Worm (Caenorhabditis elegans) whole organism, L4/young adult: ENCODE measurements around the gene F48F7.5.
"Not testable (repeated sequence)": the region's sequence is repeated elsewhere in the genome, so short reads cannot be mapped to it uniquely, and the experiment has no call there.

Experiments
- W03F9.2 ChIP-seq: fragments of 150-350 bp; optimal IDR thresholded peaks from 2 replicates; lab custom pipeline; 2014; ENCODE audit warnings: missing biosample characterization, missing genetic modification characterization
- dao-5 ChIP-seq: sonication (generic microtip); optimal IDR thresholded peaks from 2 replicates; lab custom pipeline; 2016; ENCODE audit warnings: missing genotype, missing genetic modification characterization, moderate library complexity, missing compliant biosample characterization
- him-1 ChIP-seq: sonication (generic microtip); optimal IDR thresholded peaks from 2 replicates; lab custom pipeline; 2016; ENCODE audit warnings: missing genotype, missing genetic modification reagents, missing genetic modification characterization, missing compliant biosample characterization

Gene F48F7.5

ce11 chrX:13977439-13978118, 2.1 kb downstream of the F48F7.5 start, which contains the start of gene F48F7.6:
F48F7.6 (plus strand) TSS chrX:13977829.
- TF ChIP-seq him-1 (tag; lab: Kevin White, UChicago): peak; percentile 53
- no peak for TF ChIP-seq dao-5 (tag; lab: Kevin White, UChicago)

- TF ChIP-seq dao-5, him-1, W03F9.2 (tag; lab: Kevin White, UChicago): not testable (repeated sequence)
Measured at ce11 chrX:13980417-13980816, 5.0 kb downstream of the F48F7.5 start, which contains the start of gene arrd-24. arrd-24 (minus strand) TSS chrX:13980517.

ce11 chrX:13986307-13986706, 10.9 kb downstream of the F48F7.5 start, which contains the start of gene irld-24:
irld-24 (plus strand) TSS chrX:13986607.
- TF ChIP-seq him-1 (tag; lab: Kevin White, UChicago): no peak
- no peak for TF ChIP-seq W03F9.2 (tag; lab: Kevin White, UChicago)
- no peak for TF ChIP-seq dao-5 (tag; lab: Kevin White, UChicago)

ce11 chrX:13990680-13991079, 15.2 kb downstream of the F48F7.5 start, which contains the start of gene C31E10.11:
C31E10.11 (minus strand) TSS chrX:13990780.
- TF ChIP-seq him-1 (tag; lab: Kevin White, UChicago): no peak
- TF ChIP-seq W03F9.2 (tag; lab: Kevin White, UChicago): no peak
- TF ChIP-seq dao-5 (tag; lab: Kevin White, UChicago): no peak

ce11 chrX:13995803-13996388, 20.4 kb downstream of the F48F7.5 start, which contains the start of the genes C31E10.5 and C31E10.6:
C31E10.5 (minus strand) TSS chrX:13995834.
C31E10.6 (plus strand) TSS chrX:13996338.
- TF ChIP-seq dao-5 (tag; lab: Kevin White, UChicago) (no peak), him-1 (tag; lab: Kevin White, UChicago) (no peak), W03F9.2 (tag; lab: Kevin White, UChicago) (no peak)

- no peak for TF ChIP-seq W03F9.2 (tag; lab: Kevin White, UChicago)
- TF ChIP-seq him-1 (tag; lab: Kevin White, UChicago): no peak
- no peak for TF ChIP-seq dao-5 (tag; lab: Kevin White, UChicago)
Measured at ce11 chrX:14000198-14000748, 24.8 kb downstream of the F48F7.5 start.

ce11 chrX:14001494-14001974, 26.1 kb downstream of the F48F7.5 start, which contains the start of gene cytb-5.1:
cytb-5.1 (plus strand) TSS chrX:14001924.
- TF ChIP-seq dao-5 (tag; lab: Kevin White, UChicago) (no peak), him-1 (tag; lab: Kevin White, UChicago) (no peak), W03F9.2 (tag; lab: Kevin White, UChicago) (no peak)

ce11 chrX:14002739-14003138, 27.3 kb downstream of the F48F7.5 start:
- TF ChIP-seq W03F9.2 (tag; lab: Kevin White, UChicago): no peak
- TF ChIP-seq him-1 (tag; lab: Kevin White, UChicago): no peak
- no peak for TF ChIP-seq dao-5 (tag; lab: Kevin White, UChicago)

- TF ChIP-seq him-1 (tag; lab: Kevin White, UChicago): no peak
- no peak for TF ChIP-seq W03F9.2 (tag; lab: Kevin White, UChicago)
- TF ChIP-seq dao-5 (tag; lab: Kevin White, UChicago): no peak
Measured at ce11 chrX:14003538-14003937, 28.1 kb downstream of the F48F7.5 start.

- no peak for TF ChIP-seq dao-5 (tag; lab: Kevin White, UChicago)
- TF ChIP-seq him-1 (tag; lab: Kevin White, UChicago): no peak
Measured at ce11 chrX:14008130-14008529, 32.7 kb downstream of the F48F7.5 start.

- no peak for TF ChIP-seq him-1 (tag; lab: Kevin White, UChicago)
- no peak for TF ChIP-seq W03F9.2 (tag; lab: Kevin White, UChicago)
- TF ChIP-seq dao-5 (tag; lab: Kevin White, UChicago): no peak
Measured at ce11 chrX:14012417-14012816, 37.0 kb downstream of the F48F7.5 start, which contains the start of gene tbc-19. tbc-19 (minus strand) TSS chrX:14012517.

- no peak for TF ChIP-seq W03F9.2 (tag; lab: Kevin White, UChicago)
- TF ChIP-seq dao-5 (tag; lab: Kevin White, UChicago): no peak
- no peak for TF ChIP-seq him-1 (tag; lab: Kevin White, UChicago)
Measured at ce11 chrX:14015366-14015765, 39.9 kb downstream of the F48F7.5 start, which contains the start of gene C04C11.25. C04C11.25 (minus strand) TSS chrX:14015466.

ce11 chrX:14015808-14016207, 40.4 kb downstream of the F48F7.5 start:
- TF ChIP-seq him-1 (tag; lab: Kevin White, UChicago) (peak; percentile 95), W03F9.2 (tag; lab: Kevin White, UChicago) (peak; percentile 59), dao-5 (tag; lab: Kevin White, UChicago) (peak; percentile 73)
